Worm (Caenorhabditis elegans): ENCODE results near the gene C46G7.2.

- TF ChIP-seq hnd-1 (tag; optimal IDR thresholded peaks at IDR 0.05) (no peak), flt-1 (GFP tag; IDR thresholded peaks at IDR 0.05) (no peak), tbx-11 (GFP tag; IDR thresholded peaks at IDR 0.05) (no peak), ama-1 (optimal IDR thresholded peaks at IDR 0.05) (no peak), ceh-13 (GFP tag; optimal IDR thresholded peaks at IDR 0.05) (no peak), hmg-4 (GFP tag; optimal IDR thresholded peaks at IDR 0.05) (no peak), aly-1 (tag; optimal IDR thresholded peaks at IDR 0.05) (no peak), ets-7 (tag; optimal IDR thresholded peaks at IDR 0.05) (no peak), B0310.2 (tag; optimal IDR thresholded peaks at IDR 0.05) (no peak), sea-1 (GFP tag; conservative IDR thresholded peaks at IDR 0.05) (no peak), scrt-1 (GFP tag; IDR thresholded peaks at IDR 0.05) (no peak), F13C5.2 (tag; optimal IDR thresholded peaks at IDR 0.05) (no peak)
These were observed 29.2 kb upstream of the C46G7.2 start for ce11 chrIV:5985823-5986222.
